Fruit fly (Drosophila melanogaster) whole organism, pupa: ENCODE data around the gene Pex11c.

Experiments
- CG12605 ChIP-seq: fragments of 200-800 bp; sonication (Bioruptor generic); IDR thresholded peaks from 2 replicates; pipeline ENCODE4 v1.3.6; 2022; ENCODE audit warnings: missing biosample characterization, missing genetic modification characterization
- CG32121 ChIP-seq: fragments of 200-800 bp; sonication (Bioruptor generic); IDR thresholded peaks from 2 replicates; pipeline ENCODE4 v1.3.6; 2022; ENCODE audit warnings: missing biosample characterization, missing genetic modification characterization
- CG8159 ChIP-seq: fragments of 200-800 bp; sonication (Bioruptor generic); optimal IDR thresholded peaks from 3 replicates; lab custom pipeline; 2018; ENCODE audit warnings: missing biosample characterization, mild to moderate bottlenecking, missing genetic modification characterization, moderate library complexity
- CG9948 ChIP-seq: fragments of 200-800 bp; sonication (Bioruptor generic); optimal IDR thresholded peaks from 2 replicates; lab custom pipeline; 2018; ENCODE audit warnings: missing biosample characterization, mild to moderate bottlenecking, missing genetic modification characterization, moderate library complexity
- D1 ChIP-seq: fragments of 200-800 bp; sonication (Bioruptor generic); optimal IDR thresholded peaks from 2 replicates; lab custom pipeline; 2018; ENCODE audit warnings: missing biosample characterization, mild to moderate bottlenecking, missing genetic modification characterization, moderate library complexity
- EcR ChIP-seq: fragments of 200-800 bp; sonication (Bioruptor generic); optimal IDR thresholded peaks from 3 replicates; lab custom pipeline; 2019; ENCODE audit warnings: missing biosample characterization, missing genetic modification characterization, mild to moderate bottlenecking, moderate library complexity, missing genetic modification reagents
- Pif1B ChIP-seq: fragments of 200-800 bp; sonication (Bioruptor generic); optimal IDR thresholded peaks from 3 replicates; lab custom pipeline; 2016; ENCODE audit warnings: missing biosample characterization, missing genetic modification characterization
- rn ChIP-seq: fragments of 200-800 bp; sonication (Bioruptor generic); IDR thresholded peaks from 2 replicates; pipeline ENCODE4 v1.3.6; 2022; ENCODE audit warnings: missing biosample characterization, missing genetic modification characterization

- TF ChIP-seq CG9948: no peak
- no peak for TF ChIP-seq CG32121 (GFP tag; lab: Robert Waterston, UW)
- no peak for TF ChIP-seq CG12605 (GFP tag; lab: Robert Waterston, UW)
- no peak for TF ChIP-seq EcR (GFP tag; lab: Kevin White, UChicago)
- TF ChIP-seq rn (GFP tag; lab: Robert Waterston, UW): no peak
- no peak for TF ChIP-seq CG8159 (tag; lab: Kevin White, UChicago)
- peak; percentile 28 for TF ChIP-seq Pif1B (GFP tag; lab: Kevin White, UChicago)
- TF ChIP-seq D1 (tag; lab: Kevin White, UChicago): no peak
Observed at dm6 chr3R:23300091-23300918, 42.1 kb downstream of the Pex11c start.
